Worm (Caenorhabditis elegans): ENCODE results near the gene nth-1.

Gene nth-1

DNA sequence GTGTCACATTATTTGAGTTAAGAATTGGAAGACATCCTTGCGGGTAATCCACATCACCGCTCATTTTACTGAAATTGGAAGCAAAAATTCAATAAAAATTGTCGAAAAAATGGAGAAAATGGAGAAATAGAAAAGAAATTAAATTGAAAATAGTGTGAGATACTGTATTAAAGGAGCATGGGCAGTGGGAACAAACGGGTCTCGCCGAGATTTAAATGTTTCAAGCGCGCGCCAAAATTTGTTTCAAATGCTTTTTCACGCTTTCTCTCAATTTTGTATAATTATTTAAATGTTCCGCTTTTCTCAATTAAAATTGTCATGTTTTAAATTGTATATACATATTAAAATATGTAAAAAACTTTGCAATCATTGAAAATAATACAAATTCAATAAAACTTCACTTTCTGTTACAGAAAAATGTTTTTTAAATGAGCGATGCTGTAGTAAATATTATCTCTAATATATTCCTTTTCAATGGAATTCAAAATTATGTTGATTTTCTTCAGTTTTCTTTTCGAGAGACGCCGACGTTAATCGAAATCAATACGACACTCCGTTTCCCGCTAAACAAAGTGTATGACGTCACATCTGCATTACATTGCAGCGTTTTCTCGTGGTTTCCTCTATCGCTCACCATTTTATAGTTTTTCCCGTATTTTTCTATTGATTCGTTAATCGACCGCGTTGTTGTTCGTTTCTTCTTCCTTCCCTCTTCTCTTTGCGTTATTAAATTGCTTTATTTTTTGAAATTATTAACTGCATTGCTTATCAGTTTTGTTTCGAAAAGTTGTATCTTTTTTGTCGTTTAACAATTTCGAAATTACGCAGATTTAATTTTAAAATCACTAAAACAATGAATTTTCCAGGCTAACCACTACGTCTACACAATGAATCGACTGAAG, 19.3 kb upstream of the nth-1 start, which contains the start of the genes evl-14 and dcn-1 (continued):
- TF ChIP-seq F16B12.6 (tag; optimal IDR thresholded peaks at IDR 0.05) = peak; percentile 52
- TF ChIP-seq lin-14 (GFP tag; optimal IDR thresholded peaks at IDR 0.05) = no peak
- peak; percentile 81 to 90 for TF ChIP-seq lsy-2 (tag; optimal IDR thresholded peaks at IDR 0.05)
- peak; percentile 86 for TF ChIP-seq mep-1 (tag; optimal IDR thresholded peaks at IDR 0.05)
- TF ChIP-seq hlh-4 (tag; optimal IDR thresholded peaks at IDR 0.05) = no peak
- TF ChIP-seq aha-1 (tag; optimal IDR thresholded peaks at IDR 0.05) = no peak
- peak; percentile 72 for TF ChIP-seq skn-1 (tag; optimal IDR thresholded peaks at IDR 0.05)
- peak in 2 of 3 experiments; percentile 69 to 82 for TF ChIP-seq ceh-82 (tag; optimal IDR thresholded peaks at IDR 0.05)
- peak; percentile 36 for TF ChIP-seq nhr-85 (tag)
- TF ChIP-seq swsn-7 (tag; optimal IDR thresholded peaks at IDR 0.05) = peak; percentile 78
- TF ChIP-seq jun-1 (tag; optimal IDR thresholded peaks at IDR 0.05) = peak; percentile 50
- TF ChIP-seq nhr-47 (tag; optimal IDR thresholded peaks at IDR 0.05) = peak; percentile 79
- peak; percentile 61 for TF ChIP-seq lir-3 (tag; optimal IDR thresholded peaks at IDR 0.05; ENCODE audit: poor library complexity)
- peak; percentile 71 to 76 (median 73) for TF ChIP-seq dpl-1 (GFP tag; optimal IDR thresholded peaks at IDR 0.05)
- TF ChIP-seq blmp-1 (tag; optimal IDR thresholded peaks at IDR 0.05) = peak; percentile 64
- TF ChIP-seq ceh-63 (GFP tag; optimal IDR thresholded peaks at IDR 0.05) = no peak
- TF ChIP-seq unc-30 (tag; optimal IDR thresholded peaks at IDR 0.05) = no peak
- peak in 1 of 2 experiments; percentile 88 for TF ChIP-seq mdl-1 (tag; optimal IDR thresholded peaks at IDR 0.05)

DNA sequence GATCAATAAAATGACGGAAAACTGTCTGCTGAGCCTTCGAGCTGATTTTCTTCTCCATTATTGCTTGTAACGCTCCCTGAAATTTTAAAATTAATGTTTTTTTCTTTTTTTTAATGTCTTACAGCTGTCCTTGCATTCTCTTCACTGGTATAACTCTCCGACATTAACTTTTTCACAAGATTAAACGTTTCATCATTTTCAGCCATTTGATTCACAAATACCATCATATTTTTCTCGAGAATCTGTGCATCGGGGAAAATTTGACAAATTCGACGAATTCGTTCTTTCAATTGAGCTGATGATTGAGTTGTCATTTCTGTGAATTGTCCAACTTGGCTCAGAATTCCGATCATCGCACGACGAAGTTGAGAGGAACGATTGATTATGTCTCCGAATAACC, 15.2 kb upstream of the nth-1 start:
- TF ChIP-seq aha-1 (tag; optimal IDR thresholded peaks at IDR 0.05) (no peak), elt-2 (tag; optimal IDR thresholded peaks at IDR 0.05) (no peak), nhr-77 (tag; optimal IDR thresholded peaks at IDR 0.05) (no peak), efl-1 (optimal IDR thresholded peaks at IDR 0.05) (no peak), efl-1 (GFP tag; optimal IDR thresholded peaks at IDR 0.05 in 1 of 2) (no peak), sox-4 (tag; optimal IDR thresholded peaks at IDR 0.05) (no peak), ceh-90 (tag; optimal IDR thresholded peaks at IDR 0.05) (no peak), alr-1 (tag; optimal IDR thresholded peaks at IDR 0.05; ENCODE audit: borderline replicate concordance) (no peak), ama-1 (optimal IDR thresholded peaks at IDR 0.05) (no peak), fos-1 (tag; optimal IDR thresholded peaks at IDR 0.05) (no peak), ceh-88 (GFP tag; IDR thresholded peaks at IDR 0.05) (no peak), Y116A8C.19 (tag; optimal IDR thresholded peaks at IDR 0.05; ENCODE audit: borderline replicate concordance) (no peak), efl-3 (GFP tag; optimal IDR thresholded peaks at IDR 0.05) (no peak), ceh-82 (tag; optimal IDR thresholded peaks at IDR 0.05) (no peak), hlh-17 (GFP tag; optimal IDR thresholded peaks at IDR 0.05; ENCODE audit: borderline replicate concordance) (no peak), pag-3 (tag; optimal IDR thresholded peaks at IDR 0.05; ENCODE audit: borderline replicate concordance, insufficient read depth) (no peak)

DNA sequence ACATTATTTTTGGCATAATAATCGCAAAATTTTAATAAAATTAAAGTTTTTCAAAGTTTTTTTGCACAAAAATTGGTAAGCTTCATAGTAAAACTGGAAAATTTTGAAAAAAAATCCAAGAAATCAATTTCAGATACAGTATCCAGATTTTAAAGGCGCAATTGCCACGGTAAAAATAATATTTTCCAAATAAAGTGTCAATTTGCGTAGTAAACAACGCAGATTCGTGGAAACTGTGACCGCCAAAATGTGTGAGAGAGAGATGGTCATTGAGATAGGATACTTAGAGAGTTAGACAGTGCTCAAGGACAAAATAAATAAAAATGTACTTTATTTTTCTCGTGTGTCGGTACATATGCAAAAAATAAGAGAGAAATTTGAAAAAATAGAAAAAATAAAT, 8.7 kb upstream of the nth-1 start:
- TF ChIP-seq nhr-85 (tag) (peak; percentile 73), efl-1 (optimal IDR thresholded peaks at IDR 0.05) (no peak), efl-1 (GFP tag; optimal IDR thresholded peaks at IDR 0.05 in 1 of 2) (peak in 1 of 2 experiments; percentile 88), mep-1 (tag; optimal IDR thresholded peaks at IDR 0.05) (peak; percentile 52), nhr-20 (tag; optimal IDR thresholded peaks at IDR 0.05) (peak; percentile 4), C04F5.9 (tag; optimal IDR thresholded peaks at IDR 0.05) (no peak)

DNA sequence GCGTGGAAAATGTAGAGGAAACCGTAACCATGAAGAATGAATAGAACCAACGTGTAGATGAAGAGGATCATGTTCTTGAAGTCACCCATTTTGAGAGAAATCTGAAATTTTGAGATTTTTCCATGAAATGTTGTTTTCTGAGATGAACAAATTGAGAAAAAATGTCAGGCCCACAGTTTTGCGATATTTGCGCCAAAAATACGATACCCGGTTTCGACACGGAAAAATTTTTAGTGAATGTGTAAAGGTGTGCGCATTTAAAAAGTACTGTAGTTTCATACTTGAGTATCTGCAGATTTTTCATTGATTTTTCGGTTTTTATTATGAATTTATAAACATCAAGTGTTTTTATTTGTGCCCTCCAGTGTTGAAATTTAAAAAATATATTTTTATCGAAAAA, 8.2 kb upstream of the nth-1 start, which contains the start of gene R10E4.9:
Gene R10E4.9 (minus strand): TSS at position 101 of the 400 bp plus-strand sequence.
- TF ChIP-seq vab-15 (tag; optimal IDR thresholded peaks at IDR 0.05) = no peak
- no peak for TF ChIP-seq ceh-63 (GFP tag; optimal IDR thresholded peaks at IDR 0.05)

All from whole organism, L1 larva.